Fruit fly (Drosophila melanogaster) whole organism, prepupa: ENCODE results near the gene Gad1.

Source experiments
- Blimp-1 ChIP-seq: fragments of 200-800 bp; sonication (Bioruptor generic); optimal IDR thresholded peaks from 3 replicates; lab custom pipeline; 2017; ENCODE audit warnings: missing biosample characterization, missing genetic modification characterization, mild to moderate bottlenecking, moderate library complexity, missing genetic modification reagents
- CG10631 ChIP-seq: fragments of 200-800 bp; sonication (Bioruptor generic); optimal IDR thresholded peaks from 2 replicates; lab custom pipeline; 2016; ENCODE audit warnings: missing biosample characterization, missing genetic modification characterization
- CG10669 ChIP-seq: fragments of 200-800 bp; sonication (Bioruptor generic); optimal IDR thresholded peaks from 3 replicates; lab custom pipeline; 2018; ENCODE audit warnings: missing biosample characterization, mild to moderate bottlenecking, missing genetic modification characterization, moderate library complexity
- CG11294 ChIP-seq: fragments of 200-800 bp; sonication (Bioruptor generic); IDR thresholded peaks from 2 replicates; pipeline ENCODE4 v1.3.6; 2022; ENCODE audit warnings: missing biosample characterization, missing genetic modification characterization
- CG11762 ChIP-seq: fragments of 200-800 bp; sonication (Bioruptor generic); optimal IDR thresholded peaks from 3 replicates; lab custom pipeline; 2016; ENCODE audit warnings: missing biosample characterization, missing genetic modification characterization; ENCODE audit not compliant: insufficient read depth
- CG11902 ChIP-seq: fragments of 200-800 bp; sonication (Bioruptor generic); optimal IDR thresholded peaks from 3 replicates; lab custom pipeline; 2016; ENCODE audit warnings: missing biosample characterization, missing genetic modification characterization
- CG15336 ChIP-seq: fragments of 200-800 bp; sonication (Bioruptor generic); IDR thresholded peaks from 2 replicates; pipeline ENCODE4 v1.3.6; 2022; ENCODE audit warnings: missing biosample characterization, missing genetic modification characterization
- CG16779 ChIP-seq: fragments of 200-800 bp; sonication (Bioruptor generic); optimal IDR thresholded peaks from 3 replicates; lab custom pipeline; 2017; ENCODE audit warnings: missing biosample characterization, mild to moderate bottlenecking, missing genetic modification characterization
- CG3032 ChIP-seq: fragments of 200-800 bp; optimal IDR thresholded peaks from 2 replicates; lab custom pipeline; 2019; ENCODE audit warnings: missing biosample characterization, mild to moderate bottlenecking, missing genetic modification characterization, moderate library complexity
- CG31627 ChIP-seq: fragments of 200-800 bp; sonication (Bioruptor generic); optimal IDR thresholded peaks from 3 replicates; lab custom pipeline; 2016; ENCODE audit warnings: missing biosample characterization, missing genetic modification characterization
- CG32006 ChIP-seq: fragments of 200-800 bp; sonication (Bioruptor generic); optimal IDR thresholded peaks from 3 replicates; lab custom pipeline; 2017; ENCODE audit warnings: missing biosample characterization, mild to moderate bottlenecking, missing genetic modification characterization
- CG34406 ChIP-seq: fragments of 200-800 bp; sonication (Bioruptor generic); optimal IDR thresholded peaks from 3 replicates; lab custom pipeline; 2016; ENCODE audit warnings: missing biosample characterization, missing genetic modification characterization
- CG6163 ChIP-seq: fragments of 200-800 bp; sonication (Bioruptor generic); IDR thresholded peaks from 3 replicates; pipeline ENCODE4 v1.3.6; 2022; ENCODE audit warnings: missing biosample characterization, missing genetic modification characterization
- CG6276 ChIP-seq: fragments of 200-800 bp; sonication (Bioruptor generic); optimal IDR thresholded peaks from 2 replicates; lab custom pipeline; 2017; ENCODE audit warnings: missing biosample characterization, mild to moderate bottlenecking, missing genetic modification characterization
- CG6792 ChIP-seq: fragments of 200-800 bp; sonication (Bioruptor generic); optimal IDR thresholded peaks from 3 replicates; lab custom pipeline; 2016; ENCODE audit warnings: missing biosample characterization, missing genetic modification characterization
- CG6808 ChIP-seq: fragments of 200-800 bp; sonication (Bioruptor generic); optimal IDR thresholded peaks from 3 replicates; lab custom pipeline; 2017; ENCODE audit warnings: missing biosample characterization, missing genetic modification characterization, mild to moderate bottlenecking, moderate library complexity, missing genetic modification reagents
- CG6854 ChIP-seq: fragments of 200-800 bp; sonication (Bioruptor generic); optimal IDR thresholded peaks from 2 replicates; lab custom pipeline; 2017; ENCODE audit warnings: missing biosample characterization, mild to moderate bottlenecking, missing genetic modification characterization
- CG7368 ChIP-seq: fragments of 200-800 bp; sonication (Bioruptor generic); optimal IDR thresholded peaks from 3 replicates; lab custom pipeline; 2016; ENCODE audit warnings: missing biosample characterization, missing genetic modification characterization
- CG8119 ChIP-seq: fragments of 200-800 bp; sonication (Bioruptor generic); IDR thresholded peaks from 3 replicates; pipeline ENCODE4 v1.3.6; 2022; ENCODE audit warnings: missing biosample characterization, missing genetic modification characterization
- CG8319 ChIP-seq: fragments of 200-800 bp; sonication (Bioruptor generic); optimal IDR thresholded peaks from 3 replicates; lab custom pipeline; 2016; ENCODE audit warnings: missing biosample characterization, missing genetic modification characterization
- CG8632 ChIP-seq: fragments of 200-800 bp; sonication (Bioruptor generic); optimal IDR thresholded peaks from 3 replicates; lab custom pipeline; 2016; ENCODE audit warnings: missing biosample characterization, missing genetic modification characterization
- CG9139 ChIP-seq: fragments of 200-800 bp; sonication (Bioruptor generic); optimal IDR thresholded peaks from 3 replicates; lab custom pipeline; 2017; ENCODE audit warnings: missing biosample characterization, mild to moderate bottlenecking, missing genetic modification characterization
- Eip75B ChIP-seq: fragments of 200-800 bp; sonication (Bioruptor generic); optimal IDR thresholded peaks from 3 replicates; lab custom pipeline; 2016; ENCODE audit warnings: missing biosample characterization, missing genetic modification characterization
- Eip93F ChIP-seq: fragments of 200-800 bp; sonication (Bioruptor generic); optimal IDR thresholded peaks from 2 replicates; lab custom pipeline; 2016; ENCODE audit warnings: missing biosample characterization, mild to moderate bottlenecking, missing genetic modification characterization
- Ets21C ChIP-seq: fragments of 200-800 bp; sonication (Bioruptor generic); optimal IDR thresholded peaks from 3 replicates; lab custom pipeline; 2016; ENCODE audit warnings: missing biosample characterization, missing genetic modification characterization
- Ets96B ChIP-seq: fragments of 200-800 bp; optimal IDR thresholded peaks from 2 replicates; lab custom pipeline; 2019; ENCODE audit warnings: missing biosample characterization, mild to moderate bottlenecking, missing genetic modification characterization, moderate library complexity
- Hr38 ChIP-seq: sonication (Bioruptor generic); optimal IDR thresholded peaks from 2 replicates; lab custom pipeline; 2016; ENCODE audit warnings: missing biosample characterization, missing genetic modification characterization
- Hr39 ChIP-seq: fragments of 200-800 bp; sonication (Bioruptor generic); optimal IDR thresholded peaks from 2 replicates; lab custom pipeline; 2016; ENCODE audit warnings: missing biosample characterization, missing genetic modification characterization
- Hr4 ChIP-seq: fragments of 200-800 bp; sonication (Bioruptor generic); optimal IDR thresholded peaks from 3 replicates; lab custom pipeline; 2016; ENCODE audit warnings: missing biosample characterization, missing genetic modification characterization
- Lpt ChIP-seq: fragments of 200-800 bp; sonication (Bioruptor generic); optimal IDR thresholded peaks from 3 replicates; lab custom pipeline; 2016; ENCODE audit warnings: missing biosample characterization, missing genetic modification characterization
- OdsH ChIP-seq: fragments of 200-800 bp; sonication (Bioruptor generic); optimal IDR thresholded peaks from 3 replicates; lab custom pipeline; 2016; ENCODE audit warnings: missing biosample characterization, missing genetic modification characterization
- Smox ChIP-seq: fragments of 200-800 bp; sonication (Bioruptor generic); optimal IDR thresholded peaks from 3 replicates; lab custom pipeline; 2016; ENCODE audit warnings: missing biosample characterization, missing genetic modification characterization
- Sox102F ChIP-seq: fragments of 200-800 bp; sonication (Bioruptor generic); optimal IDR thresholded peaks from 2 replicates; lab custom pipeline; 2016; ENCODE audit warnings: missing biosample characterization, mild to moderate bottlenecking, missing genetic modification characterization
- Sox14 ChIP-seq: fragments of 200-800 bp; sonication (Bioruptor generic); optimal IDR thresholded peaks from 3 replicates; lab custom pipeline; 2016; ENCODE audit warnings: missing biosample characterization, missing genetic modification characterization
- Sox15 ChIP-seq: fragments of 200-800 bp; sonication (Bioruptor generic); optimal IDR thresholded peaks from 3 replicates; lab custom pipeline; 2016; ENCODE audit warnings: missing biosample characterization, missing genetic modification characterization
- achi ChIP-seq: fragments of 200-800 bp; sonication (Bioruptor generic); optimal IDR thresholded peaks from 3 replicates; lab custom pipeline; 2016; ENCODE audit warnings: missing biosample characterization, missing genetic modification characterization
- acj6 ChIP-seq: fragments of 200-800 bp; sonication (Bioruptor generic); optimal IDR thresholded peaks from 3 replicates; lab custom pipeline; 2016; ENCODE audit warnings: missing biosample characterization, missing genetic modification characterization
- dac ChIP-seq: fragments of 200-800 bp; sonication (Bioruptor generic); optimal IDR thresholded peaks from 2 replicates; lab custom pipeline; 2017; ENCODE audit warnings: missing biosample characterization, mild to moderate bottlenecking, missing genetic modification characterization
- eg ChIP-seq: fragments of 200-800 bp; sonication (Bioruptor generic); IDR thresholded peaks from 3 replicates; pipeline ENCODE4 v1.3.6; 2022; ENCODE audit warnings: missing biosample characterization, missing genetic modification characterization
- esn ChIP-seq: fragments of 200-800 bp; sonication (Bioruptor generic); optimal IDR thresholded peaks from 2 replicates; lab custom pipeline; 2016; ENCODE audit warnings: missing biosample characterization, mild to moderate bottlenecking, missing genetic modification characterization, moderate library complexity
- fd59A ChIP-seq: fragments of 200-800 bp; sonication (Bioruptor generic); optimal IDR thresholded peaks from 2 replicates; lab custom pipeline; 2017; ENCODE audit warnings: missing biosample characterization, mild to moderate bottlenecking, missing genetic modification characterization, missing genetic modification reagents
- fd85E ChIP-seq: fragments of 200-800 bp; sonication (Bioruptor generic); optimal IDR thresholded peaks from 3 replicates; lab custom pipeline; 2016; ENCODE audit warnings: missing biosample characterization, missing genetic modification characterization
- fkh ChIP-seq: fragments of 200-800 bp; sonication (Bioruptor generic); optimal IDR thresholded peaks from 3 replicates; lab custom pipeline; 2017; ENCODE audit warnings: missing biosample characterization, mild to moderate bottlenecking, missing genetic modification characterization, moderate library complexity
- lz ChIP-seq: fragments of 200-800 bp; sonication (Bioruptor generic); optimal IDR thresholded peaks from 3 replicates; lab custom pipeline; 2016; ENCODE audit warnings: missing biosample characterization, missing genetic modification characterization
- net ChIP-seq: fragments of 200-800 bp; sonication (Bioruptor generic); optimal IDR thresholded peaks from 3 replicates; lab custom pipeline; 2016; ENCODE audit warnings: missing biosample characterization, missing genetic modification characterization
- pdm3 ChIP-seq: fragments of 200-800 bp; sonication (Bioruptor generic); optimal IDR thresholded peaks from 3 replicates; lab custom pipeline; 2016; ENCODE audit warnings: missing biosample characterization, missing genetic modification characterization
- spab ChIP-seq: fragments of 200-800 bp; sonication (Bioruptor generic); optimal IDR thresholded peaks from 2 replicates; lab custom pipeline; 2017; ENCODE audit warnings: missing biosample characterization, mild to moderate bottlenecking, missing genetic modification characterization, missing genetic modification reagents
- ss ChIP-seq, 2 experiments: fragments of 200-800 bp; sonication (Bioruptor generic); optimal IDR thresholded peaks; 2 replicates in 1 of 2; 3 replicates in 1 of 2; lab custom pipeline; 2017 to 2018; ENCODE audit warnings: mild to moderate bottlenecking in 2 of 2, missing biosample characterization in 2 of 2, missing genetic modification characterization in 2 of 2, moderate library complexity in 1 of 2
- svp ChIP-seq: fragments of 200-800 bp; sonication (Bioruptor generic); peaks from one replicate; lab custom pipeline; 2016; ENCODE audit warnings: missing biosample characterization, missing genetic modification characterization
- topi ChIP-seq: fragments of 200-800 bp; sonication (Bioruptor generic); optimal IDR thresholded peaks from 3 replicates; lab custom pipeline; 2016; ENCODE audit warnings: missing biosample characterization, missing genetic modification characterization
- vri ChIP-seq: fragments of 200-800 bp; sonication (Bioruptor generic); optimal IDR thresholded peaks from 3 replicates; lab custom pipeline; 2016; ENCODE audit warnings: missing biosample characterization, mild to moderate bottlenecking, missing genetic modification characterization

Gene Gad1

dm6 chr3L:4116490-4117367, 28.2 kb upstream of the Gad1 start:
- no peak for TF ChIP-seq CG6854 (GFP tag; lab: Kevin White, UChicago)
- no peak for TF ChIP-seq esn (GFP tag; lab: Kevin White, UChicago)
- peak; percentile 83 for TF ChIP-seq svp
- no peak for TF ChIP-seq CG8632 (GFP tag; lab: Kevin White, UChicago)
- TF ChIP-seq fd85E: no peak
- TF ChIP-seq CG8119 (GFP tag; lab: Robert Waterston, UW): 0 out of 3 replicates have a peak, but pooled peaks have one; percentile 35
- TF ChIP-seq CG10669 (GFP tag; lab: Kevin White, UChicago): no peak
- no peak for TF ChIP-seq dac (GFP tag; lab: Kevin White, UChicago)
- TF ChIP-seq CG11294: no peak
- TF ChIP-seq Eip75B: no peak
- TF ChIP-seq Lpt (GFP tag; lab: Kevin White, UChicago): no peak
- peak; percentile 22 for TF ChIP-seq pdm3
- TF ChIP-seq CG11762 (GFP tag; lab: Kevin White, UChicago): no peak
- no peak for TF ChIP-seq lz (GFP tag; lab: Kevin White, UChicago)
- TF ChIP-seq CG8319 (GFP tag; lab: Kevin White, UChicago): no peak
- no peak for TF ChIP-seq CG7368 (GFP tag; lab: Kevin White, UChicago)
- TF ChIP-seq Hr38 (GFP tag; lab: Kevin White, UChicago): no peak
- peak; percentile 17 for TF ChIP-seq CG32006 (GFP tag; lab: Kevin White, UChicago)
- no peak for TF ChIP-seq CG34406 (GFP tag; lab: Kevin White, UChicago)
- peak; percentile 77 for TF ChIP-seq Eip93F (GFP tag; lab: Kevin White, UChicago)
- TF ChIP-seq Sox15: no peak
- TF ChIP-seq Blimp-1 (GFP tag; lab: Kevin White, UChicago): no peak
- peak; percentile 63 for TF ChIP-seq eg
- peak; percentile 14 for TF ChIP-seq Ets96B (tag; lab: Kevin White, UChicago)
- no peak for TF ChIP-seq Smox
- peak; percentile 11 for TF ChIP-seq net (GFP tag; lab: Kevin White, UChicago)
- TF ChIP-seq CG10631: no peak
- TF ChIP-seq fkh (GFP tag; lab: Kevin White, UChicago): peak; percentile 35
- TF ChIP-seq achi (GFP tag; lab: Kevin White, UChicago): peak; percentile 11
- peak; percentile 26 for TF ChIP-seq CG6276
- TF ChIP-seq CG15336 (GFP tag; lab: Robert Waterston, UW): peak; percentile 70
- TF ChIP-seq CG6163 (GFP tag; lab: Robert Waterston, UW): no peak
- TF ChIP-seq ss (GFP tag; optimal IDR thresholded peaks at IDR 0.05; lab: Kevin White, UChicago): no peak
- TF ChIP-seq CG16779: no peak
- TF ChIP-seq Hr4: peak; percentile 18
- TF ChIP-seq Sox14 (GFP tag; lab: Kevin White, UChicago): no peak
- TF ChIP-seq CG11902 (GFP tag; lab: Kevin White, UChicago): no peak
- TF ChIP-seq fd59A (GFP tag; lab: Kevin White, UChicago): no peak
- no peak for TF ChIP-seq Ets21C (GFP tag; lab: Kevin White, UChicago)
- TF ChIP-seq CG31627 (GFP tag; lab: Kevin White, UChicago): no peak
- TF ChIP-seq CG9139: no peak
- TF ChIP-seq vri (GFP tag; lab: Kevin White, UChicago): peak; percentile 61
- peak; percentile 9 for TF ChIP-seq OdsH (GFP tag; lab: Kevin White, UChicago)
- TF ChIP-seq topi (GFP tag; lab: Kevin White, UChicago): peak; percentile 10
- no peak for TF ChIP-seq CG6808 (GFP tag; lab: Kevin White, UChicago)
- TF ChIP-seq spab (GFP tag; lab: Kevin White, UChicago): no peak
- no peak for TF ChIP-seq CG6792 (GFP tag; lab: Kevin White, UChicago)
- no peak for TF ChIP-seq Hr39 (GFP tag; lab: Kevin White, UChicago)
- TF ChIP-seq acj6 (GFP tag; lab: Kevin White, UChicago): no peak
- TF ChIP-seq CG3032 (tag; lab: Kevin White, UChicago): no peak
- no peak for TF ChIP-seq Sox102F (GFP tag; lab: Kevin White, UChicago)
